Worm (Caenorhabditis elegans): ENCODE measurements around the gene dbn-1.

DNA sequence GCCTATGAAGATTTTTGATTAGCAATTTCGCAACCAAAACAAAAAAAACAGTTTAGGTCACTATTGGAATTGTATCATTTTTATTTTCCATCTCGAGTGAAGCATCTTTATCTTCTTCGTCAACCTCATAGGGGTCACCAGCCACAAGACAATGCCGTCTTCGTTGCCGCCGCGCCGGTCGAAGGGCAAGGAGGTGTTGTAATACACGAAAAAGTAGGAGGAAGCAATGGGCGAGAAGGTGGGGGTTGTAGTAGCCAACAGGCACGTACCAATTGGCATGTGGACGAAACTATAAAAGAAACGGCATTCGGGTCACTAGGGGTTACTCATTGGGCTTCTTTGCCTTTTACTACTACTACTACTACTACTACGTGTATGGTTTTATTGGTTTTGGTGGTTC is 19.8 kb downstream of the dbn-1 start:
- TF ChIP-seq mdl-1 (tag; optimal IDR thresholded peaks at IDR 0.05), result no peak
- TF ChIP-seq zag-1 (tag; optimal IDR thresholded peaks at IDR 0.05), result no peak
- no peak for TF ChIP-seq nhr-21 (tag; optimal IDR thresholded peaks at IDR 0.05)
- no peak for TF ChIP-seq unc-62 (GFP tag; optimal IDR thresholded peaks at IDR 0.05)
- no peak for TF ChIP-seq ama-1 (optimal IDR thresholded peaks at IDR 0.05)
- no peak for TF ChIP-seq ZK546.5 (tag; optimal IDR thresholded peaks at IDR 0.05)
- no peak for TF ChIP-seq unc-39 (tag; optimal IDR thresholded peaks at IDR 0.05)
- no peak for TF ChIP-seq snpc-4 (tag; optimal IDR thresholded peaks at IDR 0.05)
- no peak for TF ChIP-seq fos-1 (tag; optimal IDR thresholded peaks at IDR 0.05)
- TF ChIP-seq ztf-1 (GFP tag; conservative IDR thresholded peaks at IDR 0.05), result no peak
- no peak for TF ChIP-seq nhr-23 (tag; optimal IDR thresholded peaks at IDR 0.05)
- no peak for TF ChIP-seq nhr-12 (tag; optimal IDR thresholded peaks at IDR 0.05)
- no peak for TF ChIP-seq nhr-6 (tag; optimal IDR thresholded peaks at IDR 0.05)
- TF ChIP-seq nhr-10 (tag; optimal IDR thresholded peaks at IDR 0.05), result no peak
